Worm (Caenorhabditis elegans) whole organism, L1 larva: Measurements from ENCODE around the gene R13H9.6.

Source experiments
- lin-14 ChIP-seq: fragments of 200-800 bp; sonication (Bioruptor generic); optimal IDR thresholded peaks from 2 replicates; lab custom pipeline; 2018; ENCODE audit warnings: mild to moderate bottlenecking, missing genetic modification characterization, moderate library complexity, missing compliant biosample characterization
- lin-15B ChIP-seq: fragments of 150-350 bp; sonication (generic microtip); optimal IDR thresholded peaks from 3 replicates; lab custom pipeline; 2014; ENCODE audit warnings: missing biosample characterization, missing genetic modification characterization
- unc-30 ChIP-seq: sonication (generic microtip); optimal IDR thresholded peaks from 2 replicates; lab custom pipeline; 2017; ENCODE audit warnings: missing biosample characterization, missing genetic modification characterization

- TF ChIP-seq lin-15B: no peak
- TF ChIP-seq lin-14 (GFP tag; lab: Kevin White, UChicago): peak; percentile 14
- no peak for TF ChIP-seq unc-30 (tag; lab: Kevin White, UChicago)
Observed at ce11 chrIV:5077918-5078317, 9.5 kb upstream of the R13H9.6 start.
